Worm (Caenorhabditis elegans): Measurements from ENCODE around the gene unc-71.

unc-71 gene

ce11 chrIII:12904987-12905541, 13.5 kb upstream of the unc-71 start, which contains the start of gene cox-5A (continued):
- peak; percentile 97 for TF ChIP-seq mcd-1 (GFP tag; IDR thresholded peaks at IDR 0.05)
- TF ChIP-seq C17E4.6 (GFP tag; IDR thresholded peaks at IDR 0.05), result peak; percentile 96
- TF ChIP-seq T26A5.8 (tag; optimal IDR thresholded peaks at IDR 0.05), result peak; percentile 71
- peak; percentile 91; the same call in 1 of the 2 replicates for TF ChIP-seq F37B4.10 (GFP tag; IDR thresholded peaks at IDR 0.05)
- TF ChIP-seq hlh-12 (tag; optimal IDR thresholded peaks at IDR 0.05), result no peak
- TF ChIP-seq zfh-2 (GFP tag; conservative IDR thresholded peaks at IDR 0.05), result peak; percentile 90
- TF ChIP-seq snpc-1.1 (tag; optimal IDR thresholded peaks at IDR 0.05; ENCODE audit: insufficient read depth), result peak; percentile 90
- TF ChIP-seq snpc-4 (GFP tag; optimal IDR thresholded peaks at IDR 0.05), result peak; percentile 85
- peak; percentile 91 to 94 (median 94) for TF ChIP-seq snpc-4 (tag; optimal IDR thresholded peaks at IDR 0.05)
- TF ChIP-seq egl-44 (GFP tag; IDR thresholded peaks at IDR 0.05), result peak; percentile 77
- TF ChIP-seq F39B2.1 (GFP tag; IDR thresholded peaks at IDR 0.05), result peak; percentile 82; the same call in 1 of the 2 replicates
- peak; percentile 99 for TF ChIP-seq ceh-27 (GFP tag; optimal IDR thresholded peaks at IDR 0.05)
- TF ChIP-seq nfya-2 (GFP tag; IDR thresholded peaks at IDR 0.05), result peak; percentile 85; the same call in 1 of the 2 replicates
- peak; percentile 98 for TF ChIP-seq athp-1 (tag; optimal IDR thresholded peaks at IDR 0.05)
- TF ChIP-seq C06A6.2 (GFP tag; conservative IDR thresholded peaks at IDR 0.05), result peak; percentile 97
- peak; percentile 87 for TF ChIP-seq madf-8 (GFP tag; conservative IDR thresholded peaks at IDR 0.05)
- peak; percentile 96 for TF ChIP-seq lir-1 (GFP tag; conservative IDR thresholded peaks at IDR 0.05)
- peak; percentile 69 for TF ChIP-seq hrde-1 (tag; optimal IDR thresholded peaks at IDR 0.05; ENCODE audit: borderline replicate concordance)
- peak; percentile 99 for TF ChIP-seq tlf-1 (GFP tag; optimal IDR thresholded peaks at IDR 0.05)
- TF ChIP-seq him-1 (tag; optimal IDR thresholded peaks at IDR 0.05), result peak; percentile 75
- TF ChIP-seq tbx-9 (tag; optimal IDR thresholded peaks at IDR 0.05; ENCODE audit: borderline replicate concordance), result no peak
- peak; percentile 80 for TF ChIP-seq attf-6 (GFP tag; IDR thresholded peaks at IDR 0.05)
- TF ChIP-seq attf-3 (GFP tag; conservative IDR thresholded peaks at IDR 0.05), result peak; percentile 83
- no peak for TF ChIP-seq hlh-26 (GFP tag; conservative IDR thresholded peaks at IDR 0.05)
- TF ChIP-seq lsl-1 (GFP tag; optimal IDR thresholded peaks at IDR 0.05), result peak; percentile 99
- peak; percentile 91 for TF ChIP-seq sea-2 (GFP tag; IDR thresholded peaks at IDR 0.05)
- peak; percentile 91 for TF ChIP-seq nhr-80 (tag; optimal IDR thresholded peaks at IDR 0.05)
- no peak for TF ChIP-seq nfya-1 (tag; optimal IDR thresholded peaks at IDR 0.05; ENCODE audit: borderline replicate concordance, insufficient read depth)
- peak; percentile 98 for TF ChIP-seq pha-4 (tag; optimal IDR thresholded peaks at IDR 0.05)
- TF ChIP-seq Y53G8AR.9 (GFP tag; conservative IDR thresholded peaks at IDR 0.05), result peak; percentile 100
- peak; percentile 20 for TF ChIP-seq mes-4 (tag; optimal IDR thresholded peaks at IDR 0.05)
- TF ChIP-seq lag-1 (GFP tag; IDR thresholded peaks at IDR 0.05), result peak; percentile 76; the same call in 1 of the 2 replicates
- peak; percentile 99 for TF ChIP-seq B0336.3 (GFP tag; IDR thresholded peaks at IDR 0.05)
- TF ChIP-seq pbrm-1 (GFP tag; IDR thresholded peaks at IDR 0.05), result peak; percentile 99
- TF ChIP-seq rec-8 (tag; optimal IDR thresholded peaks at IDR 0.05), result peak in 1 of 2 experiments; percentile 35
- no peak for TF ChIP-seq ccch-3 (GFP tag; optimal IDR thresholded peaks at IDR 0.05)
- TF ChIP-seq nhr-179 (tag; optimal IDR thresholded peaks at IDR 0.05), result no peak
- TF ChIP-seq dpff-1 (tag; optimal IDR thresholded peaks at IDR 0.05), result peak; percentile 92
- TF ChIP-seq F23B12.7 (tag; optimal IDR thresholded peaks at IDR 0.05; ENCODE audit: insufficient read depth), result peak; percentile 98
- TF ChIP-seq lin-26 (GFP tag; IDR thresholded peaks at IDR 0.05), result peak; percentile 72; the same call in 1 of the 2 replicates
- no peak for TF ChIP-seq mxl-1 (tag; optimal IDR thresholded peaks at IDR 0.05)
- no peak for TF ChIP-seq fkh-3 (tag; optimal IDR thresholded peaks at IDR 0.05)
- TF ChIP-seq die-1 (tag; optimal IDR thresholded peaks at IDR 0.05), result peak; percentile 62
- TF ChIP-seq nhr-120 (GFP tag; IDR thresholded peaks at IDR 0.05), result 0 out of 2 replicates have a peak, but pooled peaks have one; percentile 61
- peak; percentile 95 for TF ChIP-seq hmg-20 (GFP tag; IDR thresholded peaks at IDR 0.05)

Measured in whole organism, young adult.